Worm (Caenorhabditis elegans) whole organism, L4/young adult: ENCODE results near the gene F52D2.7.

Source experiments
- W03F9.2 ChIP-seq: fragments of 150-350 bp; optimal IDR thresholded peaks from 2 replicates; lab custom pipeline; 2014; ENCODE audit warnings: missing biosample characterization, missing genetic modification characterization
- dao-5 ChIP-seq: sonication (generic microtip); optimal IDR thresholded peaks from 2 replicates; lab custom pipeline; 2016; ENCODE audit warnings: missing genotype, missing genetic modification characterization, moderate library complexity, missing compliant biosample characterization
- him-1 ChIP-seq: sonication (generic microtip); optimal IDR thresholded peaks from 2 replicates; lab custom pipeline; 2016; ENCODE audit warnings: missing genotype, missing genetic modification reagents, missing genetic modification characterization, missing compliant biosample characterization

F52D2.7 gene

ce11 chrX:1962273-1962672, at the start of gene F52D2.7:
TSS of gene F52D2.7 (plus strand) at chrX:1962573.
- TF ChIP-seq him-1 (tag; lab: Kevin White, UChicago) (no peak), dao-5 (tag; lab: Kevin White, UChicago) (no peak), W03F9.2 (tag; lab: Kevin White, UChicago) (no peak)

ce11 chrX:1913257-1913656, 49.1 kb upstream of the F52D2.7 start, which contains the start of gene ZC53.1:
TSS of gene ZC53.1 (minus strand) at chrX:1913357.
- TF ChIP-seq dao-5 (tag; lab: Kevin White, UChicago), result no peak
- no peak for TF ChIP-seq him-1 (tag; lab: Kevin White, UChicago)
- no peak for TF ChIP-seq W03F9.2 (tag; lab: Kevin White, UChicago)

- TF ChIP-seq dao-5 (tag; lab: Kevin White, UChicago) (no peak), him-1 (tag; lab: Kevin White, UChicago) (no peak), W03F9.2 (tag; lab: Kevin White, UChicago) (no peak)
Measured at ce11 chrX:1915022-1915421, 47.4 kb upstream of the F52D2.7 start, which contains the start of gene rgs-9. TSS of gene rgs-9 (plus strand) at chrX:1915258.

ce11 chrX:1917169-1917568, 45.2 kb upstream of the F52D2.7 start, which contains the start of gene dot-1.5:
TSS of gene dot-1.5 (plus strand) at chrX:1917469.
- TF ChIP-seq him-1 (tag; lab: Kevin White, UChicago), result no peak

ce11 chrX:1922294-1922693, 40.1 kb upstream of the F52D2.7 start, which contains the start of gene ZC53.22:
TSS of gene ZC53.22 (minus strand) at chrX:1922394.
- TF ChIP-seq him-1 (tag; lab: Kevin White, UChicago) (no peak), W03F9.2 (tag; lab: Kevin White, UChicago) (no peak), dao-5 (tag; lab: Kevin White, UChicago) (no peak)

ce11 chrX:1924138-1924537, 38.2 kb upstream of the F52D2.7 start, which contains the start of gene ZC53.2:
TSS of gene ZC53.2 (minus strand) at chrX:1924238.
- TF ChIP-seq dao-5 (tag; lab: Kevin White, UChicago), result no peak
- no peak for TF ChIP-seq him-1 (tag; lab: Kevin White, UChicago)
- no peak for TF ChIP-seq W03F9.2 (tag; lab: Kevin White, UChicago)

ce11 chrX:1935438-1935837, 26.9 kb upstream of the F52D2.7 start:
- no peak for TF ChIP-seq him-1 (tag; lab: Kevin White, UChicago)
- TF ChIP-seq W03F9.2 (tag; lab: Kevin White, UChicago), result no peak
- no peak for TF ChIP-seq dao-5 (tag; lab: Kevin White, UChicago)

- TF ChIP-seq dao-5 (tag; lab: Kevin White, UChicago) (no peak), him-1 (tag; lab: Kevin White, UChicago) (no peak), W03F9.2 (tag; lab: Kevin White, UChicago) (no peak)
Measured at ce11 chrX:1939248-1939647, 23.1 kb upstream of the F52D2.7 start.

ce11 chrX:1939887-1940286, 22.5 kb upstream of the F52D2.7 start, which contains the start of gene Y59E1A.4:
TSS of gene Y59E1A.4 (minus strand) at chrX:1939987.
- no peak for TF ChIP-seq dao-5 (tag; lab: Kevin White, UChicago)

- TF ChIP-seq dao-5 (tag; lab: Kevin White, UChicago), result no peak
- no peak for TF ChIP-seq him-1 (tag; lab: Kevin White, UChicago)
- no peak for TF ChIP-seq W03F9.2 (tag; lab: Kevin White, UChicago)
Measured at ce11 chrX:1959063-1959462, 3.3 kb upstream of the F52D2.7 start.

ce11 chrX:1960895-1961715, 1.3 kb upstream of the F52D2.7 start:
- TF ChIP-seq W03F9.2 (tag; lab: Kevin White, UChicago) (no peak), him-1 (tag; lab: Kevin White, UChicago) (no peak), dao-5 (tag; lab: Kevin White, UChicago) (no peak)

- TF ChIP-seq him-1 (tag; lab: Kevin White, UChicago) (no peak), dao-5 (tag; lab: Kevin White, UChicago) (no peak), W03F9.2 (tag; lab: Kevin White, UChicago) (no peak)
Measured at ce11 chrX:1964411-1964810, 2.0 kb downstream of the F52D2.7 start.

ce11 chrX:1964828-1965227, 2.5 kb downstream of the F52D2.7 start:
- TF ChIP-seq dao-5 (tag; lab: Kevin White, UChicago) (no peak), W03F9.2 (tag; lab: Kevin White, UChicago) (no peak), him-1 (tag; lab: Kevin White, UChicago) (no peak)

- TF ChIP-seq dao-5 (tag; lab: Kevin White, UChicago) (no peak), him-1 (tag; lab: Kevin White, UChicago) (no peak), W03F9.2 (tag; lab: Kevin White, UChicago) (no peak)
Measured at ce11 chrX:1969575-1969974, 7.2 kb downstream of the F52D2.7 start, which contains the start of gene str-79. TSS of gene str-79 (plus strand) at chrX:1969875.
